Fruit fly (Drosophila melanogaster) whole organism, embryonic: ENCODE results near the gene haf.

Experiments used
- Abd-B ChIP-seq: fragments of 200-800 bp; sonication (Bioruptor generic); optimal IDR thresholded peaks from 2 replicates; lab custom pipeline; 2018; ENCODE audit warnings: missing biosample characterization, mild to moderate bottlenecking, missing genetic modification characterization, moderate library complexity
- Adf1 ChIP-seq: fragments of 200-800 bp; sonication (Bioruptor generic); IDR thresholded peaks from 2 replicates; pipeline ENCODE4 v1.3.6; 2022; ENCODE audit warnings: missing biosample characterization, missing genetic modification characterization
- Bteb2 ChIP-seq: fragments of 200-800 bp; sonication (Bioruptor generic); optimal IDR thresholded peaks from 2 replicates; lab custom pipeline; 2016; ENCODE audit warnings: missing biosample characterization, missing genetic modification characterization
- CG10321 ChIP-seq: fragments of 200-800 bp; sonication (Bioruptor generic); IDR thresholded peaks from 2 replicates; pipeline ENCODE4 v1.3.6; 2022; ENCODE audit warnings: missing biosample characterization, missing genetic modification characterization
- CG10543 ChIP-seq: fragments of 200-800 bp; sonication (Bioruptor generic); optimal IDR thresholded peaks from 3 replicates; lab custom pipeline; 2017; ENCODE audit warnings: missing biosample characterization, mild to moderate bottlenecking, missing genetic modification characterization, moderate library complexity
- CG11723 ChIP-seq: fragments of 200-800 bp; sonication (Bioruptor generic); optimal IDR thresholded peaks from 2 replicates; lab custom pipeline; 2017; ENCODE audit warnings: missing biosample characterization, mild to moderate bottlenecking, missing genetic modification characterization
- CG12104 ChIP-seq: fragments of 200-800 bp; sonication (Bioruptor generic); optimal IDR thresholded peaks from 3 replicates; lab custom pipeline; 2016; ENCODE audit warnings: missing biosample characterization, missing genetic modification characterization
- CG12391 ChIP-seq: fragments of 200-800 bp; sonication (Bioruptor generic); optimal IDR thresholded peaks from 3 replicates; lab custom pipeline; 2018; ENCODE audit warnings: missing biosample characterization, mild to moderate bottlenecking, missing genetic modification characterization, moderate library complexity
- CG14014 ChIP-seq: fragments of 200-800 bp; sonication (Bioruptor generic); IDR thresholded peaks from 2 replicates; pipeline ENCODE4 v1.3.6; 2022; ENCODE audit warnings: missing biosample characterization, missing genetic modification characterization
- CG1602 ChIP-seq: fragments of 200-800 bp; sonication (Bioruptor generic); optimal IDR thresholded peaks from 3 replicates; lab custom pipeline; 2016; ENCODE audit warnings: missing biosample characterization, missing genetic modification characterization
- CG18764 ChIP-seq: fragments of 200-800 bp; sonication (Bioruptor generic); optimal IDR thresholded peaks from 3 replicates; lab custom pipeline; 2016; ENCODE audit warnings: missing biosample characterization, missing genetic modification characterization
- CG32767 ChIP-seq: fragments of 200-800 bp; sonication (Bioruptor generic); IDR thresholded peaks from 2 replicates; pipeline ENCODE4 v1.3.6; 2022; ENCODE audit warnings: missing biosample characterization, missing genetic modification characterization
- CG3995 ChIP-seq: fragments of 200-800 bp; sonication (Bioruptor generic); optimal IDR thresholded peaks from 3 replicates; lab custom pipeline; 2016; ENCODE audit warnings: missing biosample characterization, missing genetic modification characterization
- CG4282 ChIP-seq: fragments of 200-800 bp; sonication (Bioruptor generic); optimal IDR thresholded peaks from 2 replicates; lab custom pipeline; 2016; ENCODE audit warnings: missing biosample characterization, missing genetic modification characterization
- CG8089 ChIP-seq: fragments of 200-800 bp; sonication (Bioruptor generic); optimal IDR thresholded peaks from 3 replicates; lab custom pipeline; 2016; ENCODE audit warnings: missing biosample characterization, missing genetic modification characterization
- CG9727 ChIP-seq: fragments of 200-800 bp; sonication (Bioruptor generic); optimal IDR thresholded peaks from 3 replicates; lab custom pipeline; 2017; ENCODE audit warnings: missing biosample characterization, mild to moderate bottlenecking, missing genetic modification characterization
- Dek ChIP-seq: fragments of 200-800 bp; sonication (Bioruptor generic); optimal IDR thresholded peaks from 3 replicates; lab custom pipeline; 2019; ENCODE audit warnings: missing biosample characterization, mild to moderate bottlenecking, missing genetic modification characterization, moderate library complexity
- Dfd ChIP-seq, 2 experiments: fragments of >200 bp; optimal IDR thresholded peaks; 2 replicates each; lab custom pipeline; 2017; ENCODE audit warnings: missing biosample characterization in 2 of 2, missing genetic modification characterization in 2 of 2
- Elba2 ChIP-seq: fragments of 200-800 bp; sonication (Bioruptor generic); optimal IDR thresholded peaks from 3 replicates; lab custom pipeline; 2016; ENCODE audit warnings: missing biosample characterization, missing genetic modification characterization
- Fer2 ChIP-seq: fragments of 200-800 bp; sonication (Bioruptor generic); optimal IDR thresholded peaks from 2 replicates; lab custom pipeline; 2018; ENCODE audit warnings: missing biosample characterization, mild to moderate bottlenecking, missing genetic modification characterization, moderate library complexity
- Fer3 ChIP-seq: fragments of 200-800 bp; sonication (Bioruptor generic); optimal IDR thresholded peaks from 2 replicates; lab custom pipeline; 2018; ENCODE audit warnings: missing biosample characterization, mild to moderate bottlenecking, missing genetic modification characterization, moderate library complexity
- HmgD ChIP-seq: fragments of 200-800 bp; sonication (Bioruptor generic); optimal IDR thresholded peaks from 3 replicates; lab custom pipeline; 2016; ENCODE audit warnings: missing biosample characterization, missing genetic modification characterization
- Hr78 ChIP-seq, 2 experiments: fragments of 200-800 bp in 1 of 2; fragments of >200 bp in 1 of 2; sonication (Bioruptor generic) in 1 of 2; optimal IDR thresholded peaks; 2 replicates each; lab custom pipeline; 2017 to 2019; ENCODE audit warnings: missing biosample characterization in 2 of 2, missing genetic modification characterization in 2 of 2, mild to moderate bottlenecking in 1 of 2, moderate library complexity in 1 of 2
- Mes4 ChIP-seq: fragments of 200-800 bp; sonication (Bioruptor generic); optimal IDR thresholded peaks from 2 replicates; lab custom pipeline; 2016; ENCODE audit warnings: missing biosample characterization, missing genetic modification characterization
- NK7.1 ChIP-seq: fragments of 200-800 bp; sonication (Bioruptor generic); optimal IDR thresholded peaks from 3 replicates; lab custom pipeline; 2016; ENCODE audit warnings: missing biosample characterization, missing genetic modification characterization
- Oaz ChIP-seq: fragments of 200-800 bp; sonication (Bioruptor generic); IDR thresholded peaks from 2 replicates; pipeline ENCODE4 v1.3.6; 2022; ENCODE audit warnings: missing biosample characterization, missing genetic modification characterization
- YL-1 ChIP-seq: fragments of 200-800 bp; sonication (Bioruptor generic); optimal IDR thresholded peaks from 3 replicates; lab custom pipeline; 2017; ENCODE audit warnings: missing biosample characterization, mild to moderate bottlenecking, missing genetic modification characterization
- aop ChIP-seq: fragments of 200-800 bp; sonication (Bioruptor generic); IDR thresholded peaks from 2 replicates; pipeline ENCODE4 v1.3.6; 2022; ENCODE audit warnings: missing biosample characterization, missing genetic modification characterization
- chn ChIP-seq: fragments of 200-800 bp; sonication (Bioruptor generic); optimal IDR thresholded peaks from 2 replicates; lab custom pipeline; 2016; ENCODE audit warnings: missing biosample characterization, missing genetic modification characterization
- crc ChIP-seq: fragments of 200-800 bp; sonication (Bioruptor generic); optimal IDR thresholded peaks from 2 replicates; lab custom pipeline; 2016; ENCODE audit warnings: missing biosample characterization, missing genetic modification characterization
- dati ChIP-seq: fragments of 200-800 bp; sonication (Bioruptor generic); IDR thresholded peaks from 2 replicates; pipeline ENCODE4 v1.3.6; 2022; ENCODE audit warnings: missing biosample characterization, missing genetic modification characterization
- ftz-f1 ChIP-seq: fragments of 200-800 bp; sonication (Bioruptor generic); optimal IDR thresholded peaks from 2 replicates; lab custom pipeline; 2016; ENCODE audit warnings: missing biosample characterization, missing genetic modification characterization
- gem ChIP-seq: fragments of 200-800 bp; sonication (Bioruptor generic); optimal IDR thresholded peaks from 2 replicates; lab custom pipeline; 2019; ENCODE audit warnings: missing biosample characterization, mild to moderate bottlenecking, missing genetic modification characterization, moderate library complexity
- hbn ChIP-seq: fragments of 200-800 bp; sonication (Bioruptor generic); IDR thresholded peaks from 2 replicates; pipeline ENCODE4 v1.3.6; 2022; ENCODE audit warnings: missing biosample characterization, missing genetic modification characterization; ENCODE audit not compliant: partially characterized antibody
- hkb ChIP-seq, 2 experiments: fragments of 200-800 bp in 1 of 2; fragments of >200 bp in 1 of 2; sonication (Bioruptor generic) in 1 of 2; IDR thresholded peaks in 1 of 2; optimal IDR thresholded peaks in 1 of 2; 2 replicates each; pipeline versions ENCODE4 v1.3.6 to Lab custom; 2017 to 2022; ENCODE audit warnings: missing biosample characterization in 1 of 2, missing genetic modification characterization in 1 of 2
- jigr1 ChIP-seq: fragments of 200-800 bp; sonication (Bioruptor generic); IDR thresholded peaks from 3 replicates; pipeline ENCODE4 v1.3.6; 2022; ENCODE audit warnings: missing biosample characterization, missing genetic modification characterization
- jing ChIP-seq: fragments of 200-800 bp; sonication (Bioruptor generic); optimal IDR thresholded peaks from 2 replicates; lab custom pipeline; 2018; ENCODE audit warnings: missing biosample characterization, mild to moderate bottlenecking, missing genetic modification characterization
- jumu ChIP-seq: fragments of 200-800 bp; sonication (Bioruptor generic); optimal IDR thresholded peaks from 3 replicates; lab custom pipeline; 2016; ENCODE audit warnings: missing biosample characterization, missing genetic modification characterization
- lab ChIP-seq: fragments of 200-800 bp; sonication (Bioruptor generic); optimal IDR thresholded peaks from 3 replicates; lab custom pipeline; 2017; ENCODE audit warnings: missing biosample characterization, missing genetic modification characterization, mild to moderate bottlenecking, moderate library complexity, missing genetic modification reagents
- lmd ChIP-seq: fragments of 200-800 bp; sonication (Bioruptor generic); IDR thresholded peaks from 2 replicates; pipeline ENCODE4 v1.3.6; 2022; ENCODE audit warnings: missing biosample characterization, missing genetic modification characterization
- lola ChIP-seq, 3 experiments: fragments of >200 bp in 2 of 3; fragments of 200-800 bp in 1 of 3; sonication (Bioruptor generic) in 1 of 3; optimal IDR thresholded peaks; 2 replicates each; lab custom pipeline; 2017 to 2019; ENCODE audit warnings: missing biosample characterization in 3 of 3, missing genetic modification characterization in 3 of 3, mild to moderate bottlenecking in 1 of 3, moderate library complexity in 1 of 3
- nerfin-2 ChIP-seq: fragments of 200-800 bp; sonication (Bioruptor generic); IDR thresholded peaks from 2 replicates; pipeline ENCODE4 v1.3.6; 2022; ENCODE audit warnings: missing biosample characterization, missing genetic modification characterization; ENCODE audit not compliant: partially characterized antibody
- salm ChIP-seq: fragments of 200-800 bp; sonication (Bioruptor generic); optimal IDR thresholded peaks from 2 replicates; lab custom pipeline; 2018; ENCODE audit warnings: missing biosample characterization, mild to moderate bottlenecking, missing genetic modification characterization
- sc ChIP-seq, 3 experiments: fragments of >200 bp in 2 of 3; fragments of 200-800 bp in 1 of 3; sonication (Bioruptor generic) in 1 of 3; optimal IDR thresholded peaks; 2 replicates in 2 of 3; 3 replicates in 1 of 3; lab custom pipeline; 2017; ENCODE audit warnings: mild to moderate bottlenecking in 1 of 3, missing biosample characterization in 1 of 3, missing genetic modification characterization in 1 of 3, missing genetic modification reagents in 1 of 3
- sd ChIP-seq: fragments of 200-800 bp; sonication (Bioruptor generic); optimal IDR thresholded peaks from 3 replicates; lab custom pipeline; 2018; ENCODE audit warnings: missing biosample characterization, mild to moderate bottlenecking, missing genetic modification characterization, moderate library complexity
- sim ChIP-seq: fragments of 200-800 bp; sonication (Bioruptor generic); IDR thresholded peaks from 2 replicates; pipeline ENCODE4 v1.3.6; 2022; ENCODE audit warnings: missing biosample characterization, missing genetic modification characterization
- tll ChIP-seq, 2 experiments: fragments of 200-800 bp in 1 of 2; fragments of >200 bp in 1 of 2; sonication (Bioruptor generic) in 1 of 2; optimal IDR thresholded peaks; 2 replicates each; lab custom pipeline; 2017 to 2019; ENCODE audit warnings: missing biosample characterization in 2 of 2, missing genetic modification characterization in 2 of 2, mild to moderate bottlenecking in 1 of 2, moderate library complexity in 1 of 2
- unc-4 ChIP-seq: fragments of 200-800 bp; sonication (Bioruptor generic); IDR thresholded peaks from 2 replicates; pipeline ENCODE4 v1.3.6; 2022; ENCODE audit warnings: missing biosample characterization, missing genetic modification characterization; ENCODE audit not compliant: partially characterized antibody
- wdn ChIP-seq: fragments of 200-800 bp; sonication (Bioruptor generic); IDR thresholded peaks from 2 replicates; pipeline ENCODE4 v1.3.6; 2022; ENCODE audit warnings: missing biosample characterization, missing genetic modification characterization

The haf gene

DNA sequence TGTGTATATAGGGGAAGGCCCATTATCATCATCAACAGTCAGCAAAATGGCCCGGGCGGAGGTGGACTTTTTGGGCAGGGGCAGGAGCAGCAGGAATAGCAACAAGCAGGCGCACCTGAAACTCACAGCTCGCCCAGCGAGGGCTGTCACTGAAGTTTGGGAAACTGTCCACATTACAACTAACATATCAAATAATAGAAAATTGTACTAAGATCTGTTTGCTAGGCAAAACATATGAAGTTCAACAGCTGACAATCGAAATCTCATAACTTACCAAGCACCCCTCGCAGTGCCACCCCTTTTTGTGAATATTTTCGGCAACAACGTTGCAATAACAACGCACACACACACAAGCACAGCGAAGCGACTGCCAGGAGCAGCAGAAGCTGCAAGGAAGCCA lies 69.8 kb downstream of the haf start (continued):
- peak; percentile 68 for TF ChIP-seq CG8089 (GFP tag; lab: Kevin White, UChicago)
- TF ChIP-seq lmd (GFP tag; lab: Robert Waterston, UW), result peak; percentile 89
- TF ChIP-seq nerfin-2 (GFP tag; lab: Robert Waterston, UW), result no peak
- peak; percentile 44 for TF ChIP-seq CG18764 (GFP tag; lab: Kevin White, UChicago)
- 0 out of 2 replicates have a peak, but pooled peaks have one; percentile 40 for TF ChIP-seq sim
- TF ChIP-seq CG12391 (tag; lab: Kevin White, UChicago), result peak; percentile 72
- TF ChIP-seq CG10543 (GFP tag; lab: Kevin White, UChicago), result peak; percentile 57
- peak; percentile 99 for TF ChIP-seq hkb (optimal IDR thresholded peaks at IDR 0.05; lab: Kevin White, UChicago)
- peak; percentile 88 for TF ChIP-seq hkb (GFP tag; IDR thresholded peaks at IDR 0.05; lab: Robert Waterston, UW)
- peak; percentile 65 for TF ChIP-seq Adf1 (GFP tag; lab: Robert Waterston, UW)
- no peak for TF ChIP-seq Elba2 (GFP tag; lab: Kevin White, UChicago)
- TF ChIP-seq CG11723 (GFP tag; lab: Kevin White, UChicago), result peak; percentile 50
- peak; percentile 47 for TF ChIP-seq CG4282 (GFP tag; lab: Kevin White, UChicago)
- no peak for TF ChIP-seq unc-4 (GFP tag; lab: Robert Waterston, UW)
- no peak for TF ChIP-seq ftz-f1 (GFP tag; lab: Kevin White, UChicago)
- TF ChIP-seq lab (GFP tag; lab: Kevin White, UChicago), result peak; percentile 91
- TF ChIP-seq lola (GFP tag; optimal IDR thresholded peaks at IDR 0.05; lab: Kevin White, UChicago), result no peak
- TF ChIP-seq CG1602 (GFP tag; lab: Kevin White, UChicago), result peak; percentile 66
- TF ChIP-seq sd (tag; lab: Kevin White, UChicago), result peak; percentile 43
- TF ChIP-seq HmgD (GFP tag; lab: Kevin White, UChicago), result peak; percentile 34
- TF ChIP-seq Hr78 (GFP tag; optimal IDR thresholded peaks at IDR 0.05; lab: Kevin White, UChicago), result no peak
- peak; percentile 37 for TF ChIP-seq Mes4 (GFP tag; lab: Kevin White, UChicago)
- peak; percentile 67 for TF ChIP-seq Fer2 (tag; lab: Kevin White, UChicago)
- peak; percentile 21 for TF ChIP-seq Abd-B
- no peak for TF ChIP-seq tll (GFP tag; optimal IDR thresholded peaks at IDR 0.05; lab: Kevin White, UChicago)
- no peak for TF ChIP-seq YL-1 (GFP tag; lab: Kevin White, UChicago)
- peak; percentile 70 for TF ChIP-seq jigr1 (GFP tag; lab: Robert Waterston, UW)
- TF ChIP-seq NK7.1 (GFP tag; lab: Kevin White, UChicago), result peak; percentile 45
- TF ChIP-seq CG14014 (GFP tag; lab: Robert Waterston, UW), result peak; percentile 90
- no peak for TF ChIP-seq CG3995 (GFP tag; lab: Kevin White, UChicago)
- peak; percentile 76 for TF ChIP-seq Fer3 (tag; lab: Kevin White, UChicago)
- no peak for TF ChIP-seq hbn (GFP tag; lab: Robert Waterston, UW)
- TF ChIP-seq jing (GFP tag; lab: Kevin White, UChicago), result peak; percentile 43
- no peak for TF ChIP-seq aop (GFP tag; lab: Robert Waterston, UW)
- peak; percentile 19 for TF ChIP-seq CG12104 (GFP tag; lab: Kevin White, UChicago)
- TF ChIP-seq Oaz (GFP tag; lab: Robert Waterston, UW), result peak; percentile 81
- peak; percentile 59 for TF ChIP-seq jumu (GFP tag; lab: Kevin White, UChicago)
- peak; percentile 87 for TF ChIP-seq wdn (GFP tag; lab: Robert Waterston, UW)
- TF ChIP-seq Dfd (GFP tag; optimal IDR thresholded peaks at IDR 0.05; lab: Kevin White, UChicago), result no peak
- TF ChIP-seq CG9727 (GFP tag; lab: Kevin White, UChicago), result peak; percentile 50
- peak; percentile 77 for TF ChIP-seq Dek
- TF ChIP-seq salm (tag; lab: Kevin White, UChicago), result peak; percentile 13
- peak; percentile 38 for TF ChIP-seq Bteb2
- peak; percentile 40 for TF ChIP-seq crc
- TF ChIP-seq CG10321 (GFP tag; lab: Robert Waterston, UW), result peak; percentile 50; the same call in 1 of the 2 replicates
- no peak; the same call in 1 of the 2 replicates for TF ChIP-seq dati (GFP tag; lab: Robert Waterston, UW)
- peak; percentile 82 for TF ChIP-seq gem (tag; lab: Kevin White, UChicago)
- no peak for TF ChIP-seq sc (optimal IDR thresholded peaks at IDR 0.05; lab: Kevin White, UChicago)
- peak; percentile 41 for TF ChIP-seq sc (GFP tag; optimal IDR thresholded peaks at IDR 0.05; lab: Kevin White, UChicago)
- peak; percentile 65; the same call in 1 of the 2 replicates for TF ChIP-seq CG32767
- TF ChIP-seq chn, result peak; percentile 55
